Fruit fly (Drosophila melanogaster): ENCODE results near the gene CG5131.

CG5131 gene

DNA sequence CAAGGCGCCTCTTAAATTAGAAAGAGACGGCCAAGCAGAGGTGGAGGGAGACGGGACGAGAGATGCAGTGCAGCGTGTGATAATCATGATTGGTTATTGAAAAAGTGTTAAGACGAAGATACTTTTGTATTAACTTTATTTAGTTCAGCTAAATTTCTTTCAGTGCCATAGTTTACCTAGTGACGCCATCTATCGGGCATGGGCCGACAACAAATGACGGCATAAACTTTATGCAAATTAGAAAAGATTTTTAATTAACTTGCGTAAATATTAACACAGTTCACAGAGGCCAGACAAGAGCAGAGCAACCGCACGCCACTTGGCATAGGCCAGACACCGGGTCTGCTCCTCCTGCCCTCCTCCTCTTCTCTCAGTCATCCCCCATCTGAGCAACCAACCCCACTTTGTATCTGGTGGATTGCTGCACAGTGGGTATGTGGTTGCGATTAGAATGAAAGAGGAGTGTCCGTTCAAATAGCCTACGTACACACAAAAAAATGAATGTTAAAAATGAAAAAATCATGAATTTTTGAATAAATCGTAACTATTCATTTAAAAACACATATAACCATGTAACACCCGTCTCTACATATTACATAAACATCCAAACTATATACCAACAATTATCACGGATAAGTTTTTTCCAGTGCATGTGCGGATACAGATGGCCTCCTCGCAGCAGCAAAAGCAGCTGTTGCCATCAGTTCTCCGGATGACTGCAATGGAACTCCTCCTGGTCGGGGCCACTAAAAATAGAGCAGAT, 18.2 kb upstream of the CG5131 start (continued):
- TF ChIP-seq HLH54F (GFP tag; optimal IDR thresholded peaks at IDR 0.05) (peak; percentile 72), CG15601 (tag; optimal IDR thresholded peaks at IDR 0.05) (peak; percentile 83), crol (GFP tag; IDR thresholded peaks at IDR 0.05) (peak; percentile 28; the same call in 1 of the 2 replicates), dpn (GFP tag; optimal IDR thresholded peaks at IDR 0.05) (peak; percentile 76 to 82), CG5180 (GFP tag; optimal IDR thresholded peaks at IDR 0.05) (peak; percentile 64), pum (GFP tag; optimal IDR thresholded peaks at IDR 0.05) (peak; percentile 81), D19B (GFP tag; optimal IDR thresholded peaks at IDR 0.05) (peak; percentile 38), CG30403 (GFP tag; optimal IDR thresholded peaks at IDR 0.05) (peak; percentile 81), danr (GFP tag; IDR thresholded peaks at IDR 0.05) (peak; percentile 62), Hsf (GFP tag; optimal IDR thresholded peaks at IDR 0.05) (peak; percentile 84), HLHmδ (GFP tag; optimal IDR thresholded peaks at IDR 0.05) (no peak), CG17186 (GFP tag; optimal IDR thresholded peaks at IDR 0.05) (peak; percentile 37), CG11504 (tag; optimal IDR thresholded peaks at IDR 0.05) (peak; percentile 88), CG11398 (GFP tag; optimal IDR thresholded peaks at IDR 0.05) (peak; percentile 26), Lhr (GFP tag; optimal IDR thresholded peaks at IDR 0.05) (peak; percentile 41), gfzf (GFP tag; optimal IDR thresholded peaks at IDR 0.05) (no peak), bbx (GFP tag; IDR thresholded peaks at IDR 0.05; ENCODE audit: partially characterized antibody) (no peak), Pdp1 (GFP tag; optimal IDR thresholded peaks at IDR 0.05) (peak; percentile 82 to 83), HmgZ (tag; optimal IDR thresholded peaks at IDR 0.05) (peak; percentile 73), Sry-β (GFP tag; optimal IDR thresholded peaks at IDR 0.05) (peak; percentile 27), Fer2 (tag; optimal IDR thresholded peaks at IDR 0.05) (peak; percentile 43), cwo (GFP tag; optimal IDR thresholded peaks at IDR 0.05) (peak; percentile 78), CkIIα-i1 (GFP tag; IDR thresholded peaks at IDR 0.05) (no peak), Bteb2 (GFP tag; optimal IDR thresholded peaks at IDR 0.05) (peak; percentile 70), ftz-f1 (GFP tag; optimal IDR thresholded peaks at IDR 0.05) (no peak), sens-2 (GFP tag; IDR thresholded peaks at IDR 0.05) (peak; percentile 56; the same call in 1 of the 2 replicates), dmrt99B (tag; optimal IDR thresholded peaks at IDR 0.05) (peak; percentile 90), CG4328 (GFP tag; optimal IDR thresholded peaks at IDR 0.05) (peak; percentile 74), dan (GFP tag; IDR thresholded peaks at IDR 0.05) (no peak; the same call in 1 of the 2 replicates), ash1 (GFP tag; optimal IDR thresholded peaks at IDR 0.05) (no peak), CG2712 (tag; optimal IDR thresholded peaks at IDR 0.05) (peak; percentile 88), CG17612 (GFP tag; IDR thresholded peaks at IDR 0.05) (no peak), CG8388 (GFP tag; optimal IDR thresholded peaks at IDR 0.05) (peak; percentile 86), CG16779 (GFP tag; IDR thresholded peaks at IDR 0.05) (no peak), CG10147 (GFP tag; optimal IDR thresholded peaks at IDR 0.05) (no peak), cato (GFP tag; optimal IDR thresholded peaks at IDR 0.05; ENCODE audit: borderline replicate concordance) (peak; percentile 70), CG5245 (GFP tag; optimal IDR thresholded peaks at IDR 0.05) (peak; percentile 68), CG8765 (GFP tag; IDR thresholded peaks at IDR 0.05) (peak; percentile 36; the same call in 1 of the 2 replicates), klu (GFP tag; IDR thresholded peaks at IDR 0.05) (peak; percentile 52; the same call in 1 of the 2 replicates), B-H2 (GFP tag; optimal IDR thresholded peaks at IDR 0.05) (peak; percentile 22), Xbp1 (GFP tag; optimal IDR thresholded peaks at IDR 0.05) (peak; percentile 78), CG32532 (GFP tag; IDR thresholded peaks at IDR 0.05) (peak; percentile 72), croc (GFP tag; conservative IDR thresholded peaks at IDR 0.05) (peak; percentile 83), Nf-YB (GFP tag; optimal IDR thresholded peaks at IDR 0.05) (no peak), B-H1 (GFP tag; IDR thresholded peaks at IDR 0.05) (peak; percentile 65), CG6791 (GFP tag; IDR thresholded peaks at IDR 0.05; ENCODE audit: partially characterized antibody) (no peak), tll (GFP tag; optimal IDR thresholded peaks at IDR 0.05) (no peak), z (GFP tag; IDR thresholded peaks at IDR 0.05) (no peak)
